Worm (Caenorhabditis elegans) whole organism, L4 larva: ENCODE measurements around the gene C34C6.10.
A peak's percentile ranks its signal among the peaks of the same experiment; 100 is the strongest.

Experiments used
- F44E2.7 ChIP-seq: fragments of 200-800 bp; sonication (Bioruptor generic); IDR thresholded peaks from 2 replicates; pipeline ENCODE4 v2.1.2; 2022; ENCODE audit warnings: missing genetic modification characterization, missing compliant biosample characterization
- Y5F2A.4 ChIP-seq: fragments of 200-800 bp; sonication (Bioruptor generic); optimal IDR thresholded peaks from 2 replicates; lab custom pipeline; 2018; ENCODE audit warnings: mild to moderate bottlenecking, missing genetic modification characterization, missing compliant biosample characterization
- ZK337.2 ChIP-seq: fragments of 200-800 bp; sonication (Bioruptor generic); IDR thresholded peaks from 2 replicates; pipeline ENCODE4 v1.3.6; 2022; ENCODE audit warnings: missing genetic modification reagents, missing genetic modification characterization, missing compliant biosample characterization
- aha-1 ChIP-seq: fragments of 150-350 bp; peaks from one replicate; lab custom pipeline; 2014; ENCODE audit warnings: missing biosample characterization, missing genetic modification characterization
- arid-1 ChIP-seq: fragments of 200-800 bp; sonication (Bioruptor generic); conservative IDR thresholded peaks from 2 replicates; pipeline ENCODE4 v1.3.6; 2022; ENCODE audit warnings: missing genetic modification reagents, missing genetic modification characterization, missing compliant biosample characterization
- ceh-20 ChIP-seq: fragments of 200-800 bp; sonication (Bioruptor generic); IDR thresholded peaks from 2 replicates; pipeline ENCODE4 v1.3.6; 2022; ENCODE audit warnings: missing genetic modification reagents, missing genetic modification characterization, missing compliant biosample characterization
- duxl-1 ChIP-seq: sonication (generic microtip); optimal IDR thresholded peaks from 2 replicates; lab custom pipeline; 2016; ENCODE audit warnings: mild to moderate bottlenecking, missing genetic modification characterization, moderate library complexity, missing compliant biosample characterization; ENCODE audit not compliant: poor library complexity
- dve-1 ChIP-seq: sonication (generic microtip); optimal IDR thresholded peaks from 2 replicates; lab custom pipeline; 2017; ENCODE audit warnings: antibody characterized with exemption, mild to moderate bottlenecking, missing genetic modification characterization, missing compliant biosample characterization; ENCODE audit not compliant: insufficient read depth
- fos-1 ChIP-seq: fragments of 150-350 bp; optimal IDR thresholded peaks from 2 replicates; lab custom pipeline; 2014; ENCODE audit warnings: missing biosample characterization, missing genetic modification characterization
- hlh-30 ChIP-seq: sonication (generic microtip); optimal IDR thresholded peaks from 2 replicates; lab custom pipeline; 2017; ENCODE audit warnings: antibody characterized with exemption, mild to moderate bottlenecking, missing genetic modification characterization, missing compliant biosample characterization; ENCODE audit not compliant: insufficient read depth
- madf-5 ChIP-seq, 2 experiments: fragments of 200-800 bp; sonication (Bioruptor generic); IDR thresholded peaks; 2 replicates each; pipeline ENCODE4 v1.3.6; 2022; ENCODE audit warnings: missing compliant biosample characterization in 2 of 2, missing genetic modification characterization in 2 of 2
- madf-9 ChIP-seq: fragments of 200-800 bp; sonication (Bioruptor generic); conservative IDR thresholded peaks from 2 replicates; pipeline ENCODE4 v1.3.6; 2022; ENCODE audit warnings: missing genetic modification reagents, missing genetic modification characterization, missing compliant biosample characterization
- mep-1 ChIP-seq: fragments of 150-350 bp; sonication (generic microtip); optimal IDR thresholded peaks from 3 replicates; lab custom pipeline; 2014; ENCODE audit warnings: missing biosample characterization, missing genetic modification characterization
- nhr-6 ChIP-seq: fragments of 150-350 bp; optimal IDR thresholded peaks from 2 replicates; lab custom pipeline; 2014; ENCODE audit warnings: missing biosample characterization, missing genetic modification characterization
- nhr-76 ChIP-seq: fragments of 150-350 bp; optimal IDR thresholded peaks from 2 replicates; lab custom pipeline; 2014; ENCODE audit warnings: missing biosample characterization, missing genetic modification characterization
- pha-4 ChIP-seq, 2 experiments: fragments of 150-350 bp in 1 of 2; fragments of 200-800 bp in 1 of 2; sonication (Bioruptor generic) in 1 of 2; IDR thresholded peaks in 1 of 2; optimal IDR thresholded peaks in 1 of 2; 2 replicates each; pipeline versions ENCODE4 v1.3.6 to Lab custom; 2014 to 2022; ENCODE audit warnings: missing genetic modification characterization in 2 of 2, missing genetic modification reagents in 2 of 2, missing biosample characterization in 1 of 2, missing compliant biosample characterization in 1 of 2
- pqm-1 ChIP-seq: sonication (generic microtip); optimal IDR thresholded peaks from 2 replicates; lab custom pipeline; 2017; ENCODE audit warnings: missing biosample characterization, missing genetic modification characterization
- rbr-2 ChIP-seq: sonication (generic microtip); optimal IDR thresholded peaks from 2 replicates; lab custom pipeline; 2016; ENCODE audit warnings: missing genotype, missing genetic modification characterization, missing compliant biosample characterization
- set-16 ChIP-seq: fragments of 200-800 bp; sonication (Bioruptor generic); IDR thresholded peaks from 2 replicates; pipeline ENCODE4 v1.3.6; 2022; ENCODE audit warnings: missing genetic modification reagents, missing genetic modification characterization, missing compliant biosample characterization
- spr-3 ChIP-seq: fragments of 200-800 bp; sonication (Bioruptor generic); optimal IDR thresholded peaks from 2 replicates; lab custom pipeline; 2018; ENCODE audit warnings: mild to moderate bottlenecking, missing genetic modification characterization, missing compliant biosample characterization
- tra-1 ChIP-seq: fragments of 200-800 bp; sonication (Bioruptor generic); IDR thresholded peaks from 2 replicates; pipeline ENCODE4 v1.3.6; 2022; ENCODE audit warnings: missing genetic modification reagents, missing genetic modification characterization, missing compliant biosample characterization
- unc-39 ChIP-seq: sonication (generic microtip); optimal IDR thresholded peaks from 2 replicates; lab custom pipeline; 2017; ENCODE audit warnings: missing biosample characterization, missing genetic modification characterization
- vab-7 ChIP-seq: fragments of 200-800 bp; sonication (Bioruptor generic); IDR thresholded peaks from 2 replicates; pipeline ENCODE4 v1.3.6; 2022; ENCODE audit warnings: missing genetic modification reagents, missing genetic modification characterization, missing compliant biosample characterization
- zip-11 ChIP-seq: fragments of 200-800 bp; sonication (Bioruptor generic); IDR thresholded peaks from 2 replicates; pipeline ENCODE4 v1.3.6; 2022; ENCODE audit warnings: missing genetic modification characterization, missing compliant biosample characterization

The C34C6.10 gene

DNA sequence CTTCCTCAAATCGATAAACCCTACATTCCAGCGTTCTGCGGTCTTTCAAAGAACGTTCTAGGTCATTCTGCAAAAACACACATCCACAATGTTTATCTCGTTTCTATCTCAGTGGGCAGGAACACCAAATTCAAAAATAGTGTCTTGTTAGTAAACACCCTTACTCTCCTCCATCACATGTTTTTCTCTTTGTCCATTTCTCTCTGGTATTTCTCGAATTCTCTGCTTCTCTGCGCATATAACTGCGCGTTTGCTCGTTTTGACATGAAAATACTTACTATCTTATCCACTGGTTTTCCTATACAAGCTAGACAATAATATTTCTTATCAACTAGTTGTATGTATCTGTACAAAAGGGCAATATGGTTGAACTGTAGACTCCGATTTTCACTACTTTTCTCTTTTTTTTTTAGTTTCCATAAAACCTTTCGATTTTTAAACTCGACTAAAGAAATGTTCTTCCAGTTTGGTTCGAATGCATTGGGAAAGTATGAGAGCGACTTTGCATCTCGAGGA, 45.0 kb downstream of the C34C6.10 start, which contains the start of gene pyr-1 (continued):
- TF ChIP-seq ceh-20 (no peak), zip-11 (GFP tag; lab: Robert Waterston, UW) (no peak), madf-5 (GFP tag; IDR thresholded peaks at IDR 0.05; lab: Robert Waterston, UW) (no peak), mep-1 (tag; lab: Kevin White, UChicago) (no peak), set-16 (GFP tag; lab: Robert Waterston, UW) (no peak), duxl-1 (tag; lab: Kevin White, UChicago) (no peak), dve-1 (tag; lab: Kevin White, UChicago) (peak; percentile 18), madf-9 (GFP tag; lab: Robert Waterston, UW) (no peak), arid-1 (GFP tag; lab: Robert Waterston, UW) (no peak), vab-7 (GFP tag; lab: Robert Waterston, UW) (no peak), F44E2.7 (no peak), nhr-76 (tag; lab: Kevin White, UChicago) (no peak), unc-39 (tag; lab: Kevin White, UChicago) (no peak), spr-3 (GFP tag; lab: Kevin White, UChicago) (no peak)

DNA sequence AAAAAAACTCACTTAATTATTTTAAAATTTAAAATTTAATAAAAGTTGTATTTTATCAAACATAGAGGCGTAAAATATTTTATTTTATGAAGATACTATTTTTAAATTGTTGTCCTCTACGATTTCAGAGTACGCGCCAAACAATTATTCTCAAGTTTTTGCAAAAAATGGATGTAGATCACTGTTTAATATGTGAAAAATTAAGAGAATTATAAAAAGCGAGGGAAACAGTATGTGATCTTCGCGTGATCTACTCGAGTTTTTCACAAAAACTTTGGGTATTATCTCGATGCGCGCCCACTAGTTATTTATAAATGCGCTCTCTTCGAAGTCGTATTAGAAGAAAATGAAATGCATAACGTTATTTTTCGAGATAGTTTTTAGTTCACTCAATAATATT, 46.8 kb downstream of the C34C6.10 start:
- TF ChIP-seq pha-4 (GFP tag; IDR thresholded peaks at IDR 0.05; lab: Robert Waterston, UW): no peak
- no peak for TF ChIP-seq pha-4 (tag; optimal IDR thresholded peaks at IDR 0.05; lab: Kevin White, UChicago)
- no peak for TF ChIP-seq madf-5 (GFP tag; IDR thresholded peaks at IDR 0.05; lab: Robert Waterston, UW)
- TF ChIP-seq pqm-1 (tag; lab: Kevin White, UChicago): no peak
- TF ChIP-seq nhr-6 (tag; lab: Kevin White, UChicago): no peak
- no peak for TF ChIP-seq tra-1 (GFP tag; lab: Robert Waterston, UW)
- no peak for TF ChIP-seq ZK337.2 (GFP tag; lab: Robert Waterston, UW)
- no peak for TF ChIP-seq hlh-30
- no peak for TF ChIP-seq fos-1
- no peak for TF ChIP-seq rbr-2 (tag; lab: Kevin White, UChicago)
- TF ChIP-seq, all 104 proteins: peak for 0

DNA sequence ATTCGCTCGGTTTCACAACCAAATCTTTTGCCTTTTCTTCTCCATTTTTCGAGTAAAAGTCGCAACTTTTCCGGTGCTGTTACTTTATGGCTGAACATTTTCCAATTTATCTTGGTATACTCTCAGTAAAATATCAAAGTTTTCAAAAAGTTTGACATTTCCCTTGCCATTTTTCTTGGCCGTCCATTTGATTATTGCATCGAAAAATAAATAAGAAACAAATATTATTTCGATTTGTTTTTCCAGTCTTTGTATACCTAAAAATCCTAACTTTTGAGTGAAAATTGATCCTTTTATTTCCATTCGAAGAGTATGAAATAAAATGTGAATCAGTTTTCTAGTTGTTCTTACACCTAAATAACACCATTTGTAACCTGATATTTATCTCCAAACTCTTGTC, 49.2 kb downstream of the C34C6.10 start:
- TF ChIP-seq aha-1: peak; percentile 94
- TF ChIP-seq Y5F2A.4 (GFP tag; lab: Kevin White, UChicago): no peak
